Fruit fly (Drosophila melanogaster) whole organism, embryonic: ENCODE data around the gene Slimp.

Experiments
- Atf3 ChIP-seq: fragments of 200-800 bp; sonication (Bioruptor generic); optimal IDR thresholded peaks from 3 replicates; lab custom pipeline; 2016; ENCODE audit warnings: missing biosample characterization, missing genetic modification characterization
- CG10147 ChIP-seq: fragments of 200-800 bp; sonication (Bioruptor generic); optimal IDR thresholded peaks from 2 replicates; lab custom pipeline; 2019; ENCODE audit warnings: missing biosample characterization, mild to moderate bottlenecking, missing genetic modification characterization, moderate library complexity
- CG10366 ChIP-seq: fragments of 200-800 bp; sonication (Bioruptor generic); IDR thresholded peaks from 2 replicates; pipeline ENCODE4 v1.3.6; 2022; ENCODE audit warnings: missing biosample characterization, missing genetic modification characterization
- CG11398 ChIP-seq: fragments of 200-800 bp; sonication (Bioruptor generic); optimal IDR thresholded peaks from 2 replicates; lab custom pipeline; 2016; ENCODE audit warnings: missing biosample characterization, missing genetic modification characterization
- CG11695 ChIP-seq: fragments of 200-800 bp; sonication (Bioruptor generic); IDR thresholded peaks from 3 replicates; pipeline ENCODE4 v1.3.6; 2022; ENCODE audit warnings: missing biosample characterization, missing genetic modification characterization
- CG12299 ChIP-seq: fragments of 200-800 bp; sonication (Bioruptor generic); optimal IDR thresholded peaks from 2 replicates; lab custom pipeline; 2018; ENCODE audit warnings: missing biosample characterization, mild to moderate bottlenecking, missing genetic modification characterization
- CG13424 ChIP-seq: fragments of 200-800 bp; sonication (Bioruptor generic); optimal IDR thresholded peaks from 2 replicates; lab custom pipeline; 2019; ENCODE audit warnings: missing biosample characterization, mild to moderate bottlenecking, missing genetic modification characterization, moderate library complexity
- CG14965 ChIP-seq: fragments of 200-800 bp; sonication (Bioruptor generic); optimal IDR thresholded peaks from 2 replicates; lab custom pipeline; 2016; ENCODE audit warnings: missing biosample characterization, missing genetic modification characterization, borderline replicate concordance
- CG15479 ChIP-seq: fragments of 200-800 bp; sonication (Bioruptor generic); optimal IDR thresholded peaks from 3 replicates; lab custom pipeline; 2019; ENCODE audit warnings: missing biosample characterization, mild to moderate bottlenecking, missing genetic modification characterization, moderate library complexity
- CG17802 ChIP-seq: fragments of 200-800 bp; sonication (Bioruptor generic); optimal IDR thresholded peaks from 2 replicates; lab custom pipeline; 2018; ENCODE audit warnings: missing biosample characterization, mild to moderate bottlenecking, missing genetic modification characterization, moderate library complexity
- CG18476 ChIP-seq: fragments of 200-800 bp; sonication (Bioruptor generic); optimal IDR thresholded peaks from 2 replicates; lab custom pipeline; 2016; ENCODE audit warnings: missing biosample characterization, mild to moderate bottlenecking, missing genetic modification characterization
- CG3163 ChIP-seq: fragments of 200-800 bp; sonication (Bioruptor generic); optimal IDR thresholded peaks from 3 replicates; lab custom pipeline; 2016; ENCODE audit warnings: missing biosample characterization, missing genetic modification characterization
- CG4282 ChIP-seq: fragments of 200-800 bp; sonication (Bioruptor generic); optimal IDR thresholded peaks from 2 replicates; lab custom pipeline; 2016; ENCODE audit warnings: missing biosample characterization, missing genetic modification characterization
- CG6689 ChIP-seq: fragments of 200-800 bp; sonication (Bioruptor generic); IDR thresholded peaks from 2 replicates; pipeline ENCODE4 v1.3.6; 2022; ENCODE audit warnings: missing biosample characterization, missing genetic modification characterization
- CG7839 ChIP-seq: fragments of 200-800 bp; sonication (Bioruptor generic); optimal IDR thresholded peaks from 3 replicates; lab custom pipeline; 2018; ENCODE audit warnings: missing biosample characterization, mild to moderate bottlenecking, missing genetic modification characterization, moderate library complexity
- CG8089 ChIP-seq: fragments of 200-800 bp; sonication (Bioruptor generic); optimal IDR thresholded peaks from 3 replicates; lab custom pipeline; 2016; ENCODE audit warnings: missing biosample characterization, missing genetic modification characterization
- CHES-1-like ChIP-seq: fragments of 200-800 bp; sonication (Bioruptor generic); optimal IDR thresholded peaks from 2 replicates; lab custom pipeline; 2016; ENCODE audit warnings: missing biosample characterization, missing genetic modification characterization
- CTCF ChIP-seq: fragments of 200-800 bp; sonication (Bioruptor generic); optimal IDR thresholded peaks from 2 replicates; lab custom pipeline; 2017; ENCODE audit warnings: missing biosample characterization, mild to moderate bottlenecking, missing genetic modification characterization, moderate library complexity
- HLH3B ChIP-seq: fragments of 200-800 bp; sonication (Bioruptor generic); IDR thresholded peaks from 2 replicates; pipeline ENCODE4 v1.3.6; 2022; ENCODE audit warnings: missing biosample characterization, missing genetic modification characterization
- HLH54F ChIP-seq: fragments of 200-800 bp; sonication (Bioruptor generic); optimal IDR thresholded peaks from 3 replicates; lab custom pipeline; 2016; ENCODE audit warnings: missing biosample characterization, missing genetic modification characterization
- HmgZ ChIP-seq: fragments of 200-800 bp; sonication (Bioruptor generic); optimal IDR thresholded peaks from 2 replicates; lab custom pipeline; 2018; ENCODE audit warnings: missing biosample characterization, mild to moderate bottlenecking, missing genetic modification characterization
- Hmx ChIP-seq: fragments of 200-800 bp; sonication (Bioruptor generic); optimal IDR thresholded peaks from 2 replicates; lab custom pipeline; 2016; ENCODE audit warnings: missing biosample characterization, missing genetic modification characterization
- Kr ChIP-seq: fragments of 200-800 bp; sonication (Bioruptor generic); optimal IDR thresholded peaks from 2 replicates; lab custom pipeline; 2017; ENCODE audit warnings: missing biosample characterization, mild to moderate bottlenecking, missing genetic modification characterization
- Lhr ChIP-seq: fragments of 200-800 bp; sonication (Bioruptor generic); optimal IDR thresholded peaks from 3 replicates; lab custom pipeline; 2017; ENCODE audit warnings: mild to moderate bottlenecking, missing biosample characterization, missing genetic modification reagents, missing genetic modification characterization
- Rfx ChIP-seq: fragments of 200-800 bp; sonication (Bioruptor generic); IDR thresholded peaks from 2 replicates; pipeline ENCODE4 v1.3.6; 2022; ENCODE audit warnings: missing biosample characterization, missing genetic modification characterization
- Side ChIP-seq: fragments of 200-800 bp; sonication (Bioruptor generic); optimal IDR thresholded peaks from 2 replicates; lab custom pipeline; 2016; ENCODE audit warnings: missing biosample characterization, missing genetic modification characterization
- Sox100B ChIP-seq: fragments of 200-800 bp; sonication (Bioruptor generic); optimal IDR thresholded peaks from 3 replicates; lab custom pipeline; 2018; ENCODE audit warnings: missing biosample characterization, mild to moderate bottlenecking, missing genetic modification characterization
- Sry-β ChIP-seq: fragments of 200-800 bp; sonication (Bioruptor generic); optimal IDR thresholded peaks from 2 replicates; lab custom pipeline; 2018; ENCODE audit warnings: missing biosample characterization, mild to moderate bottlenecking, missing genetic modification characterization, moderate library complexity
- Taf1 ChIP-seq: fragments of 200-800 bp; sonication (Bioruptor generic); IDR thresholded peaks from 2 replicates; pipeline ENCODE4 v1.3.6; 2022; ENCODE audit warnings: missing biosample characterization, missing genetic modification characterization
- ab ChIP-seq: fragments of 200-800 bp; sonication (Bioruptor generic); optimal IDR thresholded peaks from 2 replicates; lab custom pipeline; 2016; ENCODE audit warnings: missing biosample characterization, missing genetic modification characterization
- al ChIP-seq: fragments of 200-800 bp; sonication (Bioruptor generic); IDR thresholded peaks from 2 replicates; pipeline ENCODE4 v1.3.6; 2022; ENCODE audit warnings: missing biosample characterization, missing genetic modification characterization
- btn ChIP-seq: fragments of 200-800 bp; sonication (Bioruptor generic); optimal IDR thresholded peaks from 2 replicates; lab custom pipeline; 2016; ENCODE audit warnings: missing biosample characterization, missing genetic modification characterization
- cas ChIP-seq: fragments of 200-800 bp; sonication (Bioruptor generic); IDR thresholded peaks from 2 replicates; pipeline ENCODE4 v1.3.6; 2022; ENCODE audit warnings: missing biosample characterization, missing genetic modification characterization
- ewg ChIP-seq: fragments of 200-800 bp; sonication (Bioruptor generic); optimal IDR thresholded peaks from 3 replicates; lab custom pipeline; 2017; ENCODE audit warnings: mild to moderate bottlenecking, missing biosample characterization, missing genetic modification reagents, missing genetic modification characterization
- gfzf ChIP-seq: fragments of 200-800 bp; sonication (Bioruptor generic); optimal IDR thresholded peaks from 2 replicates; lab custom pipeline; 2016; ENCODE audit warnings: missing biosample characterization, mild to moderate bottlenecking, missing genetic modification characterization, moderate library complexity
- kay ChIP-seq: fragments of 200-800 bp; sonication (Bioruptor generic); optimal IDR thresholded peaks from 2 replicates; lab custom pipeline; 2016; ENCODE audit warnings: missing biosample characterization, missing genetic modification characterization
- lilli ChIP-seq: fragments of 200-800 bp; sonication (Bioruptor generic); optimal IDR thresholded peaks from 3 replicates; lab custom pipeline; 2016; ENCODE audit warnings: missing biosample characterization, missing genetic modification characterization
- lmd ChIP-seq: fragments of 200-800 bp; sonication (Bioruptor generic); IDR thresholded peaks from 2 replicates; pipeline ENCODE4 v1.3.6; 2022; ENCODE audit warnings: missing biosample characterization, missing genetic modification characterization
- lola ChIP-seq, 3 experiments: fragments of >200 bp in 2 of 3; fragments of 200-800 bp in 1 of 3; sonication (Bioruptor generic) in 1 of 3; optimal IDR thresholded peaks; 2 replicates each; lab custom pipeline; 2017 to 2019; ENCODE audit warnings: missing biosample characterization in 3 of 3, missing genetic modification characterization in 3 of 3, mild to moderate bottlenecking in 1 of 3, moderate library complexity in 1 of 3
- maf-S ChIP-seq: fragments of 200-800 bp; sonication (Bioruptor generic); optimal IDR thresholded peaks from 2 replicates; lab custom pipeline; 2016; ENCODE audit warnings: missing biosample characterization, missing genetic modification characterization
- mam ChIP-seq: fragments of 200-800 bp; sonication (Bioruptor generic); optimal IDR thresholded peaks from 3 replicates; lab custom pipeline; 2016; ENCODE audit warnings: missing biosample characterization, missing genetic modification characterization
- oc ChIP-seq: fragments of 200-800 bp; sonication (Bioruptor generic); optimal IDR thresholded peaks from 2 replicates; lab custom pipeline; 2018; ENCODE audit warnings: missing biosample characterization, mild to moderate bottlenecking, missing genetic modification characterization, moderate library complexity
- org-1 ChIP-seq: fragments of 200-800 bp; sonication (Bioruptor generic); optimal IDR thresholded peaks from 2 replicates; lab custom pipeline; 2017; ENCODE audit warnings: missing biosample characterization, missing genetic modification characterization
- p53 ChIP-seq: fragments of 200-800 bp; sonication (Bioruptor generic); optimal IDR thresholded peaks from 2 replicates; lab custom pipeline; 2016; ENCODE audit warnings: missing biosample characterization, missing genetic modification characterization
- pita ChIP-seq: fragments of 200-800 bp; sonication (Bioruptor generic); optimal IDR thresholded peaks from 2 replicates; lab custom pipeline; 2017; ENCODE audit warnings: missing biosample characterization, mild to moderate bottlenecking, missing genetic modification characterization
- pnt ChIP-seq: fragments of 200-800 bp; sonication (Bioruptor generic); optimal IDR thresholded peaks from 3 replicates; lab custom pipeline; 2016; ENCODE audit warnings: missing biosample characterization, missing genetic modification characterization
- salm ChIP-seq: fragments of 200-800 bp; sonication (Bioruptor generic); optimal IDR thresholded peaks from 2 replicates; lab custom pipeline; 2018; ENCODE audit warnings: missing biosample characterization, mild to moderate bottlenecking, missing genetic modification characterization
- sc ChIP-seq, 3 experiments: fragments of >200 bp in 2 of 3; fragments of 200-800 bp in 1 of 3; sonication (Bioruptor generic) in 1 of 3; optimal IDR thresholded peaks; 2 replicates in 2 of 3; 3 replicates in 1 of 3; lab custom pipeline; 2017; ENCODE audit warnings: mild to moderate bottlenecking in 1 of 3, missing biosample characterization in 1 of 3, missing genetic modification characterization in 1 of 3, missing genetic modification reagents in 1 of 3
- sima ChIP-seq: fragments of 200-800 bp; sonication (Bioruptor generic); optimal IDR thresholded peaks from 2 replicates; lab custom pipeline; 2016; ENCODE audit warnings: missing biosample characterization, missing genetic modification characterization
- slbo ChIP-seq: fragments of 200-800 bp; sonication (Bioruptor generic); IDR thresholded peaks from 2 replicates; pipeline ENCODE4 v1.3.6; 2022; ENCODE audit warnings: missing biosample characterization, missing genetic modification characterization
- vfl ChIP-seq: fragments of 200-800 bp; sonication (Bioruptor generic); optimal IDR thresholded peaks from 2 replicates; lab custom pipeline; 2016; ENCODE audit warnings: missing biosample characterization, missing genetic modification characterization

Gene Slimp

dm6 chr3R:24108902-24109389 is 39.8 kb downstream of the Slimp start, which contains the start of the genes eIF4EHP and CG18428 (continued):
- peak; percentile 67 for TF ChIP-seq ab (GFP tag; lab: Kevin White, UChicago)
- no peak for TF ChIP-seq Rfx (GFP tag; lab: Robert Waterston, UW)
- no peak for TF ChIP-seq HLH3B
- no peak for TF ChIP-seq lmd
- peak; percentile 65 for TF ChIP-seq CG8089 (GFP tag; lab: Kevin White, UChicago)
- peak; percentile 94 for TF ChIP-seq kay
- no peak for TF ChIP-seq CG10366 (GFP tag; lab: Robert Waterston, UW)
- TF ChIP-seq pita: no peak
- TF ChIP-seq Taf1 (GFP tag; lab: Robert Waterston, UW): no peak; the same call in 1 of the 2 replicates
- TF ChIP-seq CG11695 (GFP tag; lab: Robert Waterston, UW): no peak
- TF ChIP-seq CG17802 (tag; lab: Kevin White, UChicago): peak; percentile 88
- peak; percentile 62 for TF ChIP-seq CG3163 (GFP tag; lab: Kevin White, UChicago)
- TF ChIP-seq al (GFP tag; lab: Robert Waterston, UW): no peak
- TF ChIP-seq CG12299 (tag; lab: Kevin White, UChicago): peak; percentile 99
- TF ChIP-seq CHES-1-like (GFP tag; lab: Kevin White, UChicago): peak; percentile 87
- peak; percentile 75 for TF ChIP-seq Sry-β (GFP tag; lab: Kevin White, UChicago)
- peak; percentile 76 for TF ChIP-seq CTCF
- TF ChIP-seq Sox100B (GFP tag; lab: Kevin White, UChicago): peak; percentile 100
- TF ChIP-seq ewg: peak; percentile 96
- TF ChIP-seq Atf3 (GFP tag; lab: Kevin White, UChicago): peak; percentile 70
- peak; percentile 71 for TF ChIP-seq CG15479 (GFP tag; lab: Kevin White, UChicago)
- TF ChIP-seq gfzf: peak; percentile 21
- no peak for TF ChIP-seq slbo (GFP tag; lab: Robert Waterston, UW)
- TF ChIP-seq CG4282 (GFP tag; lab: Kevin White, UChicago): no peak
- peak; percentile 99 for TF ChIP-seq HmgZ (tag; lab: Kevin White, UChicago)
- TF ChIP-seq lilli: peak; percentile 97
- no peak for TF ChIP-seq cas
- TF ChIP-seq oc (tag; lab: Kevin White, UChicago): peak; percentile 99
- TF ChIP-seq vfl (GFP tag; lab: Kevin White, UChicago): peak; percentile 91
- peak; percentile 4 for TF ChIP-seq p53 (GFP tag; lab: Kevin White, UChicago)
- TF ChIP-seq Lhr: peak; percentile 95
- TF ChIP-seq CG14965: peak; percentile 11
- peak; percentile 62 for TF ChIP-seq btn
- TF ChIP-seq pnt (GFP tag; lab: Kevin White, UChicago): peak; percentile 71
- peak; percentile 79 for TF ChIP-seq CG11398 (GFP tag; lab: Kevin White, UChicago)
- TF ChIP-seq mam (GFP tag; lab: Kevin White, UChicago): peak; percentile 94
- TF ChIP-seq CG18476 (GFP tag; lab: Kevin White, UChicago): peak; percentile 97
- TF ChIP-seq maf-S (GFP tag; lab: Kevin White, UChicago): peak; percentile 83
- peak; percentile 98 for TF ChIP-seq salm
- peak; percentile 76 for TF ChIP-seq Hmx
- peak in 1 of 3 experiments; percentile 100 for TF ChIP-seq lola (GFP tag; optimal IDR thresholded peaks at IDR 0.05; lab: Kevin White, UChicago)
- TF ChIP-seq org-1: peak; percentile 96
- TF ChIP-seq CG13424 (tag; lab: Kevin White, UChicago): peak; percentile 100
- TF ChIP-seq CG10147 (GFP tag; lab: Kevin White, UChicago): peak; percentile 100
- no peak for TF ChIP-seq sc (optimal IDR thresholded peaks at IDR 0.05; lab: Kevin White, UChicago)
- TF ChIP-seq sc (GFP tag; optimal IDR thresholded peaks at IDR 0.05; lab: Kevin White, UChicago): peak; percentile 99
- peak; percentile 70 for TF ChIP-seq Kr (GFP tag; lab: Kevin White, UChicago)
- peak; percentile 89 for TF ChIP-seq HLH54F (GFP tag; lab: Kevin White, UChicago)
- peak; percentile 100 for TF ChIP-seq CG7839
- peak; percentile 36 for TF ChIP-seq sima (GFP tag; lab: Kevin White, UChicago)
- TF ChIP-seq Side (GFP tag; lab: Kevin White, UChicago): peak; percentile 68
- TF ChIP-seq CG6689 (GFP tag; lab: Robert Waterston, UW): no peak
